Worm (Caenorhabditis elegans) whole organism, L1 larva: ENCODE measurements around the gene dvc-1.

Source experiments
- aly-2 ChIP-seq: fragments of 150-350 bp; optimal IDR thresholded peaks from 2 replicates; lab custom pipeline; 2014; ENCODE audit warnings: missing biosample characterization, missing genetic modification characterization
- ama-1 ChIP-seq: fragments of 150-350 bp; optimal IDR thresholded peaks from 2 replicates; lab custom pipeline; 2014
- blmp-1 ChIP-seq: fragments of 150-350 bp; optimal IDR thresholded peaks from 2 replicates; lab custom pipeline; 2014; ENCODE audit warnings: missing biosample characterization, missing genetic modification characterization
- dsc-1 ChIP-seq: sonication (generic microtip); optimal IDR thresholded peaks from 2 replicates; lab custom pipeline; 2016; ENCODE audit warnings: mild to moderate bottlenecking, missing genetic modification characterization, missing compliant biosample characterization
- efl-3 ChIP-seq: fragments of 200-800 bp; sonication (Bioruptor generic); optimal IDR thresholded peaks from 2 replicates; lab custom pipeline; 2018; ENCODE audit warnings: mild to moderate bottlenecking, missing genetic modification characterization, missing compliant biosample characterization
- egl-27 ChIP-seq, 2 experiments: fragments of 150-350 bp in 1 of 2; sonication (generic microtip); optimal IDR thresholded peaks; 3 replicates each; lab custom pipeline; 2017 to 2018; ENCODE audit warnings: missing biosample characterization in 2 of 2, missing genetic modification characterization in 2 of 2, missing genetic modification reagents in 2 of 2
- fos-1 ChIP-seq: fragments of 150-350 bp; optimal IDR thresholded peaks from 2 replicates; lab custom pipeline; 2014; ENCODE audit warnings: missing biosample characterization, missing genetic modification characterization
- grh-1 ChIP-seq: fragments of 200-800 bp; sonication (Bioruptor generic); IDR thresholded peaks from 2 replicates; pipeline ENCODE4 v1.3.6; 2022; ENCODE audit warnings: missing genetic modification reagents, missing genetic modification characterization, missing compliant biosample characterization
- irx-1 ChIP-seq: sonication (generic microtip); optimal IDR thresholded peaks from 2 replicates; lab custom pipeline; 2016; ENCODE audit warnings: missing genetic modification characterization, missing compliant biosample characterization
- nhr-77 ChIP-seq: fragments of 150-350 bp; optimal IDR thresholded peaks from 2 replicates; lab custom pipeline; 2014; ENCODE audit warnings: missing biosample characterization, missing genetic modification characterization
- pqm-1 ChIP-seq: sonication (generic microtip); optimal IDR thresholded peaks from 3 replicates; lab custom pipeline; 2017; ENCODE audit warnings: missing biosample characterization, missing genetic modification characterization
- snpc-4 ChIP-seq: fragments of 150-350 bp; optimal IDR thresholded peaks from 2 replicates; lab custom pipeline; 2014; ENCODE audit warnings: missing biosample characterization, missing genetic modification characterization
- unc-130 ChIP-seq: fragments of 150-350 bp; optimal IDR thresholded peaks from 2 replicates; lab custom pipeline; 2017; ENCODE audit warnings: missing biosample characterization, missing genetic modification characterization, inconsistent platforms
- zip-4 ChIP-seq: fragments of 200-800 bp; sonication (Bioruptor generic); optimal IDR thresholded peaks from 2 replicates; lab custom pipeline; 2018; ENCODE audit warnings: mild to moderate bottlenecking, missing genetic modification characterization, moderate library complexity, missing compliant biosample characterization

DNA sequence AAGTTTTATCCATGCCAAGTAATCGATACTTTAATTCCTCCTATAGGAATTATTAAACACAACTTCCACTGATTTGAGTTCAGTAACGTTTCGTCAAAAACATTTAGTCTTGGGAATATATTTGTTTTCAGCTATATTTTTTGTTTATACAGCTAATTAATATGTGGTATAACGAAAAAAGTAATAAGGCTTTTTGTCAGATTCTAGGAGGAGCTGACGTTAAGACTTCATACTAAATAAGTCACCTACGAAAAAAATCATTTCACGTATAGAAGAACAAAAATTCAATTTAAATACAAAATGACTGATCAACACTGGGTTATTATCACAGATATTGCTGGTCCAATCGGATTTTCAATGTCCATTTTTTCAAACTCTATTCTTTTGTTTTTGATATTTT, 29.7 kb upstream of the dvc-1 start, which contains the start of gene str-115:
- TF ChIP-seq ama-1 (lab: Kevin White, UChicago) (no peak), nhr-77 (tag; lab: Kevin White, UChicago) (no peak), egl-27 (tag; optimal IDR thresholded peaks at IDR 0.05; lab: Kevin White, UChicago) (no peak), irx-1 (tag; lab: Kevin White, UChicago) (no peak), grh-1 (GFP tag; lab: Robert Waterston, UW) (no peak), efl-3 (GFP tag; lab: Kevin White, UChicago) (no peak), pqm-1 (tag; lab: Kevin White, UChicago) (no peak), blmp-1 (no peak), unc-130 (tag; lab: Kevin White, UChicago) (no peak), fos-1 (no peak), snpc-4 (no peak), zip-4 (no peak), aly-2 (tag; lab: Kevin White, UChicago) (no peak), dsc-1 (tag; lab: Kevin White, UChicago) (no peak)
